Worm (Caenorhabditis elegans): ENCODE measurements around the gene R12B2.3.

The R12B2.3 gene

ce11 chrIII:5839598-5839997 is 34.2 kb downstream of the R12B2.3 start:
- TF ChIP-seq mml-1 (tag; optimal IDR thresholded peaks at IDR 0.05) (peak; percentile 36), mdl-1 (tag; optimal IDR thresholded peaks at IDR 0.05) (no peak), nhr-77 (tag; optimal IDR thresholded peaks at IDR 0.05) (no peak), zag-1 (tag; optimal IDR thresholded peaks at IDR 0.05) (no peak), ztf-11 (tag; optimal IDR thresholded peaks at IDR 0.05) (no peak), lin-39 (tag; optimal IDR thresholded peaks at IDR 0.05) (no peak), nhr-237 (tag; optimal IDR thresholded peaks at IDR 0.05) (no peak)

- TF ChIP-seq ceh-28 (tag; optimal IDR thresholded peaks at IDR 0.05) (no peak), pqm-1 (tag; optimal IDR thresholded peaks at IDR 0.05) (peak; percentile 61), elt-2 (tag; optimal IDR thresholded peaks at IDR 0.05) (peak; percentile 75), elt-1 (tag; optimal IDR thresholded peaks at IDR 0.05) (no peak), nhr-76 (tag; optimal IDR thresholded peaks at IDR 0.05) (no peak)
Observed at ce11 chrIII:5840277-5840676, 34.9 kb downstream of the R12B2.3 start.

ce11 chrIII:5840815-5841573 is 35.6 kb downstream of the R12B2.3 start:
- TF ChIP-seq elt-1 (tag; optimal IDR thresholded peaks at IDR 0.05) (peak; percentile 62), nhr-67 (tag; optimal IDR thresholded peaks at IDR 0.05) (no peak), ceh-82 (tag; optimal IDR thresholded peaks at IDR 0.05) (no peak), ztf-11 (tag; optimal IDR thresholded peaks at IDR 0.05) (no peak), ama-1 (optimal IDR thresholded peaks at IDR 0.05) (peak; percentile 50), R02D3.7 (tag; optimal IDR thresholded peaks at IDR 0.05) (no peak), nhr-25 (tag; optimal IDR thresholded peaks at IDR 0.05) (no peak)

ce11 chrIII:5841676-5842075 is 36.3 kb downstream of the R12B2.3 start:
- no peak for TF ChIP-seq egl-27 (tag; optimal IDR thresholded peaks at IDR 0.05)
- peak; percentile 74 for TF ChIP-seq nhr-25 (tag; optimal IDR thresholded peaks at IDR 0.05)
- no peak for TF ChIP-seq ceh-9 (tag; optimal IDR thresholded peaks at IDR 0.05)
- TF ChIP-seq nfya-1 (tag; optimal IDR thresholded peaks at IDR 0.05; ENCODE audit: insufficient read depth), result peak; percentile 17
- no peak for TF ChIP-seq lin-15B (tag; optimal IDR thresholded peaks at IDR 0.05)
- no peak for TF ChIP-seq elt-1 (tag; optimal IDR thresholded peaks at IDR 0.05)
- no peak for TF ChIP-seq tbx-2 (tag; optimal IDR thresholded peaks at IDR 0.05)
- TF ChIP-seq hmg-11 (tag; optimal IDR thresholded peaks at IDR 0.05), result peak; percentile 3
- TF ChIP-seq nhr-11 (tag; optimal IDR thresholded peaks at IDR 0.05), result no peak
- no peak for TF ChIP-seq ama-1 (optimal IDR thresholded peaks at IDR 0.05)
- no peak for TF ChIP-seq sea-2 (GFP tag; optimal IDR thresholded peaks at IDR 0.05)
- no peak for TF ChIP-seq daf-12 (tag; optimal IDR thresholded peaks at IDR 0.05)
- TF ChIP-seq ceh-82 (tag; optimal IDR thresholded peaks at IDR 0.05), result no peak
- no peak for TF ChIP-seq elt-3 (tag; optimal IDR thresholded peaks at IDR 0.05)
- TF ChIP-seq jun-1 (tag; optimal IDR thresholded peaks at IDR 0.05), result peak; percentile 23
- TF ChIP-seq nhr-67 (tag; optimal IDR thresholded peaks at IDR 0.05), result no peak
- TF ChIP-seq fkh-2 (tag; optimal IDR thresholded peaks at IDR 0.05), result no peak
- peak; percentile 53 for TF ChIP-seq pha-4 (tag; optimal IDR thresholded peaks at IDR 0.05)
- no peak for TF ChIP-seq ceh-28 (tag; optimal IDR thresholded peaks at IDR 0.05)
- TF ChIP-seq pqm-1 (tag; optimal IDR thresholded peaks at IDR 0.05), result no peak
- TF ChIP-seq mdl-1 (tag; optimal IDR thresholded peaks at IDR 0.05), result peak; percentile 8
- TF ChIP-seq zag-1 (tag; optimal IDR thresholded peaks at IDR 0.05), result no peak
- no peak for TF ChIP-seq ztf-4 (tag; optimal IDR thresholded peaks at IDR 0.05)
- TF ChIP-seq nhr-23 (tag; optimal IDR thresholded peaks at IDR 0.05), result peak; percentile 56
- TF ChIP-seq nhr-76 (tag; optimal IDR thresholded peaks at IDR 0.05), result no peak
- no peak for TF ChIP-seq fkh-10 (GFP tag; optimal IDR thresholded peaks at IDR 0.05)
- no peak for TF ChIP-seq unc-39 (tag; optimal IDR thresholded peaks at IDR 0.05)
- no peak for TF ChIP-seq ZK546.5 (tag; optimal IDR thresholded peaks at IDR 0.05)
- no peak for TF ChIP-seq fos-1 (tag; optimal IDR thresholded peaks at IDR 0.05)
- no peak for TF ChIP-seq nhr-77 (tag; optimal IDR thresholded peaks at IDR 0.05)
- TF ChIP-seq egl-5 (tag; optimal IDR thresholded peaks at IDR 0.05), result peak; percentile 20
- TF ChIP-seq R02D3.7 (tag; optimal IDR thresholded peaks at IDR 0.05), result no peak
- no peak for TF ChIP-seq elt-2 (tag; optimal IDR thresholded peaks at IDR 0.05)
- TF ChIP-seq aly-2 (tag; optimal IDR thresholded peaks at IDR 0.05), result no peak
- TF ChIP-seq mml-1 (tag; optimal IDR thresholded peaks at IDR 0.05), result no peak

All from whole organism, L3 larva.